Worm (Caenorhabditis elegans) whole organism, L3 larva: ENCODE results near the gene cyp-35B1.
A peak's percentile ranks its signal among the peaks of the same experiment; 100 is the strongest.

ENCODE experiments used
- ZK546.5 ChIP-seq: sonication (generic microtip); optimal IDR thresholded peaks from 2 replicates; lab custom pipeline; 2017; ENCODE audit warnings: missing biosample characterization, missing genetic modification characterization
- ama-1 ChIP-seq: fragments of 150-350 bp; optimal IDR thresholded peaks from 2 replicates; lab custom pipeline; 2018
- ceh-16 ChIP-seq: sonication (generic microtip); optimal IDR thresholded peaks from 2 replicates; lab custom pipeline; 2017; ENCODE audit warnings: missing biosample characterization, missing genetic modification characterization
- ceh-28 ChIP-seq: fragments of 150-350 bp; optimal IDR thresholded peaks from 2 replicates; lab custom pipeline; 2014; ENCODE audit warnings: missing biosample characterization, missing genetic modification reagents, missing genetic modification characterization
- ceh-82 ChIP-seq: fragments of 150-350 bp; optimal IDR thresholded peaks from 2 replicates; lab custom pipeline; 2014; ENCODE audit warnings: missing biosample characterization, missing genetic modification characterization
- ceh-9 ChIP-seq: sonication (generic microtip); optimal IDR thresholded peaks from 2 replicates; lab custom pipeline; 2018; ENCODE audit warnings: missing biosample characterization, missing genetic modification characterization
- elt-1 ChIP-seq: fragments of 150-350 bp; optimal IDR thresholded peaks from 2 replicates; lab custom pipeline; 2014; ENCODE audit warnings: missing biosample characterization, missing genetic modification characterization
- elt-2 ChIP-seq: sonication (generic microtip); optimal IDR thresholded peaks from 2 replicates; lab custom pipeline; 2016; ENCODE audit warnings: missing genetic modification reagents, mild to moderate bottlenecking, missing genetic modification characterization, missing compliant biosample characterization
- elt-3 ChIP-seq, 3 experiments: fragments of 150-350 bp in 1 of 3; sonication (generic microtip) in 2 of 3; optimal IDR thresholded peaks; 2 replicates in 2 of 3; 4 replicates in 1 of 3; lab custom pipeline; 2014 to 2017; ENCODE audit warnings: missing biosample characterization in 3 of 3, missing genetic modification characterization in 3 of 3
- fkh-10 ChIP-seq: sonication (generic microtip); optimal IDR thresholded peaks from 2 replicates; lab custom pipeline; 2017; ENCODE audit warnings: missing biosample characterization, missing genetic modification reagents, missing genetic modification characterization
- fkh-2 ChIP-seq: fragments of 150-350 bp; optimal IDR thresholded peaks from 2 replicates; lab custom pipeline; 2014; ENCODE audit warnings: missing biosample characterization, missing genetic modification reagents, missing genetic modification characterization
- fos-1 ChIP-seq: fragments of 150-350 bp; optimal IDR thresholded peaks from 2 replicates; lab custom pipeline; 2014; ENCODE audit warnings: missing biosample characterization, missing genetic modification characterization
- hmg-11 ChIP-seq: sonication (generic microtip); optimal IDR thresholded peaks from 2 replicates; lab custom pipeline; 2016; ENCODE audit warnings: missing genetic modification characterization, missing compliant biosample characterization
- jun-1 ChIP-seq: fragments of 150-350 bp; optimal IDR thresholded peaks from 2 replicates; lab custom pipeline; 2014; ENCODE audit warnings: missing biosample characterization, missing genetic modification reagents, missing genetic modification characterization
- nfya-1 ChIP-seq: sonication (generic microtip); optimal IDR thresholded peaks from 2 replicates; lab custom pipeline; 2017; ENCODE audit warnings: missing genetic modification characterization, mild to moderate bottlenecking, missing compliant biosample characterization, antibody characterized with exemption, moderate library complexity; ENCODE audit not compliant: insufficient read depth
- nhr-11 ChIP-seq: fragments of 150-350 bp; optimal IDR thresholded peaks from 2 replicates; lab custom pipeline; 2014; ENCODE audit warnings: missing biosample characterization, missing genetic modification characterization
- nhr-12 ChIP-seq: fragments of 150-350 bp; optimal IDR thresholded peaks from 2 replicates; lab custom pipeline; 2014; ENCODE audit warnings: missing biosample characterization, missing genetic modification characterization
- nhr-23 ChIP-seq: fragments of 150-350 bp; optimal IDR thresholded peaks from 2 replicates; lab custom pipeline; 2014; ENCODE audit warnings: missing biosample characterization, missing genetic modification reagents, missing genetic modification characterization
- nhr-237 ChIP-seq: fragments of 150-350 bp; optimal IDR thresholded peaks from 2 replicates; lab custom pipeline; 2014; ENCODE audit warnings: missing biosample characterization, missing genetic modification characterization
- nhr-25 ChIP-seq: sonication (generic microtip); optimal IDR thresholded peaks from 2 replicates; lab custom pipeline; 2017; ENCODE audit warnings: missing biosample characterization, missing genetic modification characterization
- nhr-28 ChIP-seq: fragments of 150-350 bp; optimal IDR thresholded peaks from 2 replicates; lab custom pipeline; 2014; ENCODE audit warnings: missing biosample characterization, missing genetic modification characterization
- nhr-43 ChIP-seq: sonication (generic microtip); optimal IDR thresholded peaks from 2 replicates; lab custom pipeline; 2016; ENCODE audit warnings: mild to moderate bottlenecking, missing genetic modification characterization, missing compliant biosample characterization; ENCODE audit not compliant: poor library complexity, severe bottlenecking
- nhr-67 ChIP-seq: fragments of 150-350 bp; optimal IDR thresholded peaks from 2 replicates; lab custom pipeline; 2014; ENCODE audit warnings: missing biosample characterization, missing genetic modification characterization
- nhr-77 ChIP-seq: fragments of 150-350 bp; optimal IDR thresholded peaks from 2 replicates; lab custom pipeline; 2014; ENCODE audit warnings: missing biosample characterization, missing genetic modification characterization
- pha-4 ChIP-seq: fragments of 150-350 bp; optimal IDR thresholded peaks from 2 replicates; lab custom pipeline; 2014; ENCODE audit warnings: missing biosample characterization, missing genetic modification reagents, missing genetic modification characterization
- pqm-1 ChIP-seq: fragments of 150-350 bp; optimal IDR thresholded peaks from 2 replicates; lab custom pipeline; 2017; ENCODE audit warnings: missing biosample characterization, missing genetic modification characterization, inconsistent platforms
- sea-2 ChIP-seq: fragments of 150-350 bp; sonication (generic microtip); optimal IDR thresholded peaks from 4 replicates; lab custom pipeline; 2014; ENCODE audit warnings: missing biosample characterization, missing genetic modification reagents, missing genetic modification characterization
- skn-1 ChIP-seq: fragments of 150-350 bp; optimal IDR thresholded peaks from 2 replicates; lab custom pipeline; 2014; ENCODE audit warnings: missing biosample characterization, missing genetic modification characterization
- snpc-4 ChIP-seq: fragments of 150-350 bp; optimal IDR thresholded peaks from 2 replicates; lab custom pipeline; 2014; ENCODE audit warnings: missing biosample characterization, missing genetic modification characterization
- unc-39 ChIP-seq: sonication (generic microtip); optimal IDR thresholded peaks from 4 replicates; lab custom pipeline; 2017; ENCODE audit warnings: missing biosample characterization, missing genetic modification characterization
- unc-62 ChIP-seq: fragments of 150-350 bp; sonication (generic microtip); optimal IDR thresholded peaks from 4 replicates; lab custom pipeline; 2014; ENCODE audit warnings: missing biosample characterization, missing genetic modification reagents, missing genetic modification characterization
- zag-1 ChIP-seq: fragments of 150-350 bp; optimal IDR thresholded peaks from 2 replicates; lab custom pipeline; 2014; ENCODE audit warnings: missing biosample characterization, missing genetic modification characterization
- ztf-4 ChIP-seq: fragments of 150-350 bp; optimal IDR thresholded peaks from 2 replicates; lab custom pipeline; 2014; ENCODE audit warnings: missing biosample characterization, missing genetic modification characterization

Gene cyp-35B1

DNA sequence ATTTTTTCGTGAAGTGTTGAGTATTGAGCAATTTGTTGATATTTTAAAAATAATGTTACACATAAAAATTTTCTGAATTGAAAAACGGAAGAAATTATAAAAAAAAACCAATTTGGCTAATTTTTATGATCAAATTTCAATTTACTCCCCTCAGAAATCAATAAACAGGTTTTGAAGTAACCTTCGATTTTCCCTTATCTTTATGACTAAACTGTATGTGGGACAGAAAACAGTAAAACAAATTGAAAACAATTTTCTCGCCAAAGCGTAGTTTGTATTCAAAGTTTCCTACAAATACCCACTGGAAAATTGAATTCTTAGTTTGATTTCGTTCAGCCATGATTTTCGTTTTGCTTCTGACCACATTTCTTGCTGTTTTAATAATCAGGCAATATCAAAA lies at the start of gene cyp-35B1:
Gene cyp-35B1, plus strand, starts transcription at position 244 of the 400 bp plus-strand sequence.
- TF ChIP-seq nhr-237: no peak
- peak; percentile 19 for TF ChIP-seq ceh-28 (tag; lab: Kevin White, UChicago)
- no peak for TF ChIP-seq pha-4 (tag; lab: Kevin White, UChicago)
- TF ChIP-seq ZK546.5 (tag; lab: Kevin White, UChicago): no peak
- TF ChIP-seq elt-3 (tag; optimal IDR thresholded peaks at IDR 0.05; lab: Kevin White, UChicago): no peak
- no peak for TF ChIP-seq nfya-1 (tag; lab: Kevin White, UChicago)
- TF ChIP-seq nhr-23 (tag; lab: Kevin White, UChicago): no peak

DNA sequence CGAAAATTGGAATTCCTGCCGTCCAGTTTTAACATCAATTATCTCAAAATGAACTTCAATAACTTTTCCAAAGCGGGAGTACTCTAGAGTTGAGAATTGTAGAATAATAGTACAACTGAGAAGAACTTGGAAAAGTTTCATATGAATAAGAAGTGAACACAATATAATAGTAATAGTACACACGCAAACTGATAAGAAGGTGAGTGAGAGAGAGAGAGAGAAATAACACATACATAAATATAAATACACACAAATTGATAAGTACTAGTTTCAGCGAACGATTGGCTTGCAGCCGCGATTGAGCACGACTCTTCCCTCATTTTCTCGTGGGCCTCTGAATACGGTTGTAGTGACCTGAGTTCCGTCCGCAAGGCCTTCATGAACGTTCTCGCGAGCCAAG lies 49.7 kb upstream of the cyp-35B1 start, which contains the start of gene C17E7.13:
Gene C17E7.13, minus strand, starts transcription at position 176 of the 400 bp plus-strand sequence.
- peak; percentile 25 for TF ChIP-seq elt-2 (tag; lab: Kevin White, UChicago)
- TF ChIP-seq pqm-1 (tag; lab: Kevin White, UChicago): peak; percentile 14
- no peak for TF ChIP-seq sea-2 (GFP tag; lab: Kevin White, UChicago)
- TF ChIP-seq ceh-9 (tag; lab: Kevin White, UChicago): no peak
- no peak for TF ChIP-seq unc-62 (GFP tag; lab: Kevin White, UChicago)
- no peak for TF ChIP-seq zag-1 (tag; lab: Kevin White, UChicago)

DNA sequence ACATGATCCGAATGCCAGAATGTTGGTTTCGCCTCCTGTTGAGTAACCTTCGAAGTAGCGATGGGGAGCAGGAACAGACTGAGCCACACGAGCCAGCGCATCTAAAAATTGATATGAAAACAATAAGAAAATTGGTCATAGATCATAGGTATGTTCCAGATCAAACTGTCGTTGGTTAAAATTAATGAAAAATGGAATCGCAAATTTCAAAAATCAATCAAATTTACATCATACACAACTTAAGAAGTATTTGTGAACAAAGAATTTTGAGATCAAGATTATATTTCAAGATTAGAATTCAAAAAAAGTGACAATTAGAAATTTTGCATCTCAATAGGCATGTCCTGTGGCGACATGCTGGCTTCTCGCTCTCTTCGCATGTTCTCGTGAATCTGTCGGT lies 48.1 kb upstream of the cyp-35B1 start, which contains the start of gene C17E7.9:
Gene C17E7.9, minus strand, starts transcription at position 101 of the 400 bp plus-strand sequence.
- no peak for TF ChIP-seq nhr-25 (tag; lab: Kevin White, UChicago)

DNA sequence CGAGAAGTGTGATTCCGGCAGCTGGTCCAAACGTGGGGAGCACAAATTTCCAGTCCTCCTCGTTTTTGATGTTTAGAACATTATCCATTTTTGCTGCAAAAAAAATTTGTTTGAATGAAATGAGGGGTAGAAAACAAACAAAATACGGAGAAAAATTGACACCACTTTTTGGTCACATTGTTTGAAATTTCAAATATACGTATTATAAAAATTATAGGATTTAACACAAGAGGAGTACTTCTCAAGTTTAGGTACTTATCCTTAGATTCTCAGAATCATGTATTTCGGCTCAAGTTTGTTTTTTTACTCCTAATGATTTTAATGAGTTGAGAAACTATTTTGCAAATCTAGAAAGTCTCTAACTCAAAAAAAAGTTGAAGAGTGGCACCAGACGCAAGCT lies 46.9 kb upstream of the cyp-35B1 start, which contains the start of gene C17E7.12:
Gene C17E7.12, minus strand, starts transcription at position 101 of the 400 bp plus-strand sequence.
- TF ChIP-seq nhr-237 (no peak), elt-3 (tag; optimal IDR thresholded peaks at IDR 0.05; lab: Kevin White, UChicago) (no peak), zag-1 (tag; lab: Kevin White, UChicago) (no peak), nhr-23 (tag; lab: Kevin White, UChicago) (no peak), elt-1 (no peak), nfya-1 (tag; lab: Kevin White, UChicago) (no peak), nhr-28 (tag; lab: Kevin White, UChicago) (no peak), hmg-11 (tag; lab: Kevin White, UChicago) (no peak), jun-1 (no peak), nhr-11 (tag; lab: Kevin White, UChicago) (no peak), unc-62 (GFP tag; lab: Kevin White, UChicago) (no peak), pha-4 (tag; lab: Kevin White, UChicago) (no peak), nhr-12 (tag; lab: Kevin White, UChicago) (no peak), nhr-77 (tag; lab: Kevin White, UChicago) (no peak), ztf-4 (tag; lab: Kevin White, UChicago) (no peak), ceh-16 (tag; lab: Kevin White, UChicago) (no peak)

DNA sequence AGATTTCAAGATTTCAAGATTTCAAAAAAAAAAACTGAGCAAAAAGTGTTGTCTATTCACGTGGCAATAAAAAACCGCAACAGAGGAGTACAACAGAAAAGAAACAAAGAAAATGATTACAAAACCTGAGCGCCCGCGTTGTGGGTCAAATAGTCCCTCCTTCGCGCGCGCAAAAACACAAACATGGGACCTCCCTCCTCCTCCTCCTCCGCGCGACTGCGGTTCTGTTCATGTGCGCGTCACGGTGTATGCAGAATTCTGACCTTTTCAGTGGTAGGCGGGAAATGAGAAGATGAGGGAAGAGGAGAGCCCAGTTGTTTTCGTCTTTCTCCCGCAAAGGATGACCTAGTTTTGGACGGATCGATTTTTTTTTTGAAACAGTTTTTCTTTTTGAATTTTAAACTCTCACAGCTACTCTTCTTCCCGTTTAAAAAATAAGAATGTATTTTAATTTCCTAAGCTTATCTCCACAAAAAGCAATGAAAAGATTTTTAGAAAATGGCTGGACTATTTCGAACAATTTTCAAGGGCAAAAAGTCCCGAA lies 46.4 kb upstream of the cyp-35B1 start, which contains the start of gene C17E7.4:
Gene C17E7.4, plus strand, starts transcription at position 494 of the 544 bp plus-strand sequence.
- TF ChIP-seq fos-1 (tag; lab: Kevin White, UChicago) (no peak), skn-1 (tag; lab: Kevin White, UChicago) (no peak), elt-2 (tag; lab: Kevin White, UChicago) (no peak), elt-3 (tag; optimal IDR thresholded peaks at IDR 0.05; lab: Kevin White, UChicago) (no peak), nhr-77 (tag; lab: Kevin White, UChicago) (no peak)

DNA sequence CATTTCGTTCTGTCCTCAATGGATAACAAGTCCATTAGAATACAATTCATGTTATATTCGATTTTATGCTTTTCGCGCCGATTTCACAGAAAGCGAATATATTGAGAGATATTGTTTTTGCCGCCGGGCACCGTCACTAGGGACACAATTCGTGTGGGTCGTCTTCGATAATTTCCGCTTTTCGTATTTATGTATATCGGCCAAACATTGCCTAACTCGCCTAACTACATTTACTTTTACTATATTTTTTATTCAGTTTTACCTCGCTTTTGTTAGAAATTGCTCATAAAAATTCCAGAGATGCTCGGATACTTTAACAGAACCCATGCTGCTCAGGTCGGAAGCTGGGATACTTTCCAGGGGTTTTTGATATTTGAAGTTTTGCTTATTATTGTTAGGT lies 44.2 kb upstream of the cyp-35B1 start, which contains the start of gene sre-9:
Gene sre-9, plus strand, starts transcription at position 301 of the 400 bp plus-strand sequence.
- TF ChIP-seq snpc-4 (tag; lab: Kevin White, UChicago): no peak
- no peak for TF ChIP-seq elt-2 (tag; lab: Kevin White, UChicago)
- TF ChIP-seq sea-2 (GFP tag; lab: Kevin White, UChicago): no peak
- no peak for TF ChIP-seq unc-62 (GFP tag; lab: Kevin White, UChicago)
- TF ChIP-seq fkh-2 (tag; lab: Kevin White, UChicago): no peak
- TF ChIP-seq ceh-82 (tag; lab: Kevin White, UChicago): no peak
- no peak for TF ChIP-seq nhr-12 (tag; lab: Kevin White, UChicago)
- no peak for TF ChIP-seq ama-1 (lab: Kevin White, UChicago)
- no peak for TF ChIP-seq ZK546.5 (tag; lab: Kevin White, UChicago)
- no peak for TF ChIP-seq nhr-28 (tag; lab: Kevin White, UChicago)
- TF ChIP-seq pha-4 (tag; lab: Kevin White, UChicago): no peak
- no peak for TF ChIP-seq nhr-25 (tag; lab: Kevin White, UChicago)
- no peak for TF ChIP-seq fkh-10
- no peak for TF ChIP-seq unc-39
- no peak for TF ChIP-seq ztf-4 (tag; lab: Kevin White, UChicago)
- no peak for TF ChIP-seq nhr-67 (tag; lab: Kevin White, UChicago)
- no peak for TF ChIP-seq ceh-9 (tag; lab: Kevin White, UChicago)
- TF ChIP-seq nhr-43 (tag; lab: Kevin White, UChicago): no peak
- TF ChIP-seq skn-1 (tag; lab: Kevin White, UChicago): no peak
- TF ChIP-seq nhr-11 (tag; lab: Kevin White, UChicago): no peak
